Fruit fly (Drosophila melanogaster): ENCODE measurements around the gene CG12507.

DNA sequence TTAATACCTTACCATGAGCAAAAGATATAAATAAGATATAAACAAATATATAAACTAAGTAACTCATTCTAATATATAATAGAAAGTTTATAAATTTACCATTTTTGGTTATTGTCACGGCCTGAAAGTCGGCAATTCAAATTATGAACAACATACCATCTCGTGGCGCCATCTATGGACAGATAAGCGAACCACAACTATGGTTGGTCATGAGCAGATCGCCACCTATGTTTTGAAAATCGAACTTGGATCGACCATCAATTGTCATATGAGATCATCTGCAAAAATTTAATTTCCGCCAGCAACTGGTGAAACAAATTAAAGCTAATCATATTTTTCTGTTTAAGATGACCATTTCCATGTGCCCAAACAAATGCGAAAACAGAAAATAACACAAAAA, 21.6 kb downstream of the CG12507 start:
- TF ChIP-seq pan (optimal IDR thresholded peaks at IDR 0.05), result no peak
- no peak for TF ChIP-seq psq (optimal IDR thresholded peaks at IDR 0.05)
- TF ChIP-seq EcR (GFP tag; optimal IDR thresholded peaks at IDR 0.05), result no peak
